Worm (Caenorhabditis elegans) whole organism, mixed stage, embryonic: ENCODE measurements around the gene hif-1.

Experiments
- M03D4.4 ChIP-seq: sonication (generic microtip); optimal IDR thresholded peaks from 2 replicates; lab custom pipeline; 2017; ENCODE audit warnings: mild to moderate bottlenecking, missing genetic modification characterization, missing compliant biosample characterization
- bed-3 ChIP-seq: fragments of 200-800 bp; sonication (Bioruptor generic); optimal IDR thresholded peaks from 3 replicates; lab custom pipeline; 2018; ENCODE audit warnings: mild to moderate bottlenecking, missing genetic modification characterization, moderate library complexity, missing compliant biosample characterization
- ceh-39 ChIP-seq: fragments of 150-350 bp; optimal IDR thresholded peaks from 2 replicates; lab custom pipeline; 2014; ENCODE audit warnings: missing biosample characterization, missing genetic modification characterization
- ceh-43 ChIP-seq: fragments of 200-800 bp; sonication (Bioruptor generic); optimal IDR thresholded peaks from 2 replicates; lab custom pipeline; 2018; ENCODE audit warnings: mild to moderate bottlenecking, missing genetic modification characterization, moderate library complexity, missing compliant biosample characterization
- ceh-83 ChIP-seq: fragments of 200-800 bp; sonication (Bioruptor generic); optimal IDR thresholded peaks from 2 replicates; lab custom pipeline; 2018; ENCODE audit warnings: mild to moderate bottlenecking, missing genetic modification characterization, missing compliant biosample characterization
- ces-1 ChIP-seq: fragments of 150-350 bp; optimal IDR thresholded peaks from 2 replicates; lab custom pipeline; 2014; ENCODE audit warnings: missing biosample characterization, missing genetic modification reagents, missing genetic modification characterization
- cnd-1 ChIP-seq: fragments of 200-800 bp; sonication (Bioruptor generic); optimal IDR thresholded peaks from 2 replicates; lab custom pipeline; 2018; ENCODE audit warnings: mild to moderate bottlenecking, missing genetic modification characterization, missing compliant biosample characterization
- drap-1 ChIP-seq: fragments of 200-800 bp; sonication (Bioruptor generic); optimal IDR thresholded peaks from 3 replicates; lab custom pipeline; 2018; ENCODE audit warnings: mild to moderate bottlenecking, missing genetic modification characterization, missing compliant biosample characterization
- flh-1 ChIP-seq: fragments of 200-800 bp; sonication (Bioruptor generic); optimal IDR thresholded peaks from 2 replicates; lab custom pipeline; 2018; ENCODE audit warnings: mild to moderate bottlenecking, missing genetic modification characterization, moderate library complexity, missing compliant biosample characterization
- ham-2 ChIP-seq: fragments of 200-800 bp; sonication (Bioruptor generic); optimal IDR thresholded peaks from 2 replicates; lab custom pipeline; 2018; ENCODE audit warnings: mild to moderate bottlenecking, missing genetic modification characterization, missing compliant biosample characterization
- hlh-1 ChIP-seq: fragments of 150-350 bp; optimal IDR thresholded peaks from 2 replicates; lab custom pipeline; 2014; ENCODE audit warnings: missing biosample characterization, missing genetic modification reagents, missing genetic modification characterization
- lin-13 ChIP-seq: fragments of 150-350 bp; optimal IDR thresholded peaks from 2 replicates; lab custom pipeline; 2014; ENCODE audit warnings: missing biosample characterization, missing genetic modification characterization
- lin-32 ChIP-seq: fragments of 200-800 bp; sonication (Bioruptor generic); optimal IDR thresholded peaks from 2 replicates; lab custom pipeline; 2018; ENCODE audit warnings: mild to moderate bottlenecking, missing genetic modification characterization, missing compliant biosample characterization
- lsy-2 ChIP-seq: fragments of 150-350 bp; optimal IDR thresholded peaks from 2 replicates; lab custom pipeline; 2014; ENCODE audit warnings: missing biosample characterization, missing genetic modification characterization
- mab-5 ChIP-seq: fragments of 150-350 bp; optimal IDR thresholded peaks from 2 replicates; lab custom pipeline; 2014; ENCODE audit warnings: missing biosample characterization, missing genetic modification characterization
- mep-1 ChIP-seq: fragments of 150-350 bp; optimal IDR thresholded peaks from 2 replicates; lab custom pipeline; 2017; ENCODE audit warnings: missing biosample characterization, missing genetic modification reagents, missing genetic modification characterization, inconsistent platforms
- mls-2 ChIP-seq: sonication (generic microtip); optimal IDR thresholded peaks from 2 replicates; lab custom pipeline; 2016; ENCODE audit warnings: mild to moderate bottlenecking, missing genetic modification characterization, moderate library complexity, missing compliant biosample characterization
- nhr-12 ChIP-seq: fragments of 150-350 bp; optimal IDR thresholded peaks from 2 replicates; lab custom pipeline; 2014; ENCODE audit warnings: missing biosample characterization, missing genetic modification characterization
- nhr-2 ChIP-seq: fragments of 150-350 bp; optimal IDR thresholded peaks from 2 replicates; lab custom pipeline; 2014; ENCODE audit warnings: missing biosample characterization, missing genetic modification characterization
- nhr-76 ChIP-seq: sonication (generic microtip); optimal IDR thresholded peaks from 2 replicates; lab custom pipeline; 2017; ENCODE audit warnings: missing biosample characterization, missing genetic modification characterization
- pha-4 ChIP-seq: fragments of 150-350 bp; optimal IDR thresholded peaks from 2 replicates; lab custom pipeline; 2018; ENCODE audit warnings: missing biosample characterization, missing genetic modification reagents, missing genetic modification characterization
- sem-2 ChIP-seq: fragments of 200-800 bp; sonication (Bioruptor generic); optimal IDR thresholded peaks from 2 replicates; lab custom pipeline; 2018; ENCODE audit warnings: mild to moderate bottlenecking, missing genetic modification characterization, missing compliant biosample characterization
- snpc-4 ChIP-seq: fragments of 150-350 bp; optimal IDR thresholded peaks from 2 replicates; lab custom pipeline; 2014; ENCODE audit warnings: missing biosample characterization, missing genetic modification characterization
- unc-120 ChIP-seq: sonication (generic microtip); optimal IDR thresholded peaks from 2 replicates; lab custom pipeline; 2017; ENCODE audit warnings: missing genetic modification characterization, missing compliant biosample characterization; ENCODE audit not compliant: poor library complexity, severe bottlenecking
- unc-39 ChIP-seq: fragments of 150-350 bp; optimal IDR thresholded peaks from 2 replicates; lab custom pipeline; 2014; ENCODE audit warnings: missing biosample characterization, missing genetic modification characterization
- unc-62 ChIP-seq: fragments of 150-350 bp; optimal IDR thresholded peaks from 2 replicates; lab custom pipeline; 2014; ENCODE audit warnings: missing biosample characterization, missing genetic modification reagents, missing genetic modification characterization
- ztf-11 ChIP-seq: fragments of 150-350 bp; optimal IDR thresholded peaks from 2 replicates; lab custom pipeline; 2014; ENCODE audit warnings: missing biosample characterization, missing genetic modification characterization

hif-1 gene

ce11 chrV:20780400-20780799, at the start of gene hif-1:
Gene hif-1 (plus strand): TSS chrV:20780407.
- TF ChIP-seq cnd-1 (tag; lab: Kevin White, UChicago): no peak
- no peak for TF ChIP-seq lin-13 (tag; lab: Kevin White, UChicago)
- TF ChIP-seq ceh-83: no peak
- TF ChIP-seq ztf-11 (tag; lab: Kevin White, UChicago): no peak
- no peak for TF ChIP-seq nhr-12 (tag; lab: Kevin White, UChicago)
- TF ChIP-seq bed-3 (GFP tag; lab: Kevin White, UChicago): no peak
- no peak for TF ChIP-seq sem-2 (GFP tag; lab: Kevin White, UChicago)
- no peak for TF ChIP-seq mep-1

ce11 chrV:20731787-20732186, 48.4 kb upstream of the hif-1 start, which contains the start of gene srxa-1:
Gene srxa-1 (plus strand): TSS chrV:20732087.
- TF ChIP-seq unc-62 (GFP tag; lab: Kevin White, UChicago) (no peak), ham-2 (GFP tag; lab: Kevin White, UChicago) (no peak), hlh-1 (tag; lab: Kevin White, UChicago) (no peak), lin-32 (GFP tag; lab: Kevin White, UChicago) (no peak), mep-1 (no peak), flh-1 (no peak)

DNA sequence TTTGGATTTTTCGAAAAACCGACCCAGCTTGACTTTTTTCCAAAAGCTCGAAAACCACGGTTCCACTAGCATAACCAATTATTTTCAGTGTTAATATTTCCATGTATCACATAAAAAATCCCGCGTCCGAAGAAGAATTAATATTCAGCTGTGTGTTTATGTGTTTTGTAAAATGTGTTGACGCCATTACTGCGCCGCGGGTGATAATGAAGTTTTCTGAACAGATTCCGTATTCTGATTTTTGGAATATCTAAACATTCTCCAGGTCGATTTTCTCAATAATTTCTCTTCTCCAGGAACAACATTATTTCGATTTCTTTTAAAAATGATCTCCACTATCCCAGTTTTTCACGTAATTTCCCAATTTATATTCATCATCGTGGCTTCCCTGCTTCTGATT, 45.5 kb upstream of the hif-1 start, which contains the start of gene srxa-6:
Gene srxa-6 (plus strand): TSS at position 301 of the 400 bp plus-strand sequence.
- no peak for TF ChIP-seq cnd-1 (tag; lab: Kevin White, UChicago)
- no peak for TF ChIP-seq drap-1
- no peak for TF ChIP-seq ztf-11 (tag; lab: Kevin White, UChicago)
- TF ChIP-seq ceh-43: no peak
- no peak for TF ChIP-seq unc-62 (GFP tag; lab: Kevin White, UChicago)
- no peak for TF ChIP-seq mls-2 (tag; lab: Kevin White, UChicago)
- no peak for TF ChIP-seq mab-5 (tag; lab: Kevin White, UChicago)
- no peak for TF ChIP-seq unc-120 (tag; lab: Kevin White, UChicago)
- no peak for TF ChIP-seq ceh-39 (tag; lab: Kevin White, UChicago)
- TF ChIP-seq bed-3 (GFP tag; lab: Kevin White, UChicago): no peak
- no peak for TF ChIP-seq snpc-4 (tag; lab: Kevin White, UChicago)
- no peak for TF ChIP-seq nhr-12 (tag; lab: Kevin White, UChicago)
- TF ChIP-seq pha-4 (tag; lab: Kevin White, UChicago): no peak
- no peak for TF ChIP-seq lsy-2
- TF ChIP-seq nhr-76 (tag; lab: Kevin White, UChicago): no peak
- no peak for TF ChIP-seq ceh-83
- no peak for TF ChIP-seq M03D4.4 (tag; lab: Kevin White, UChicago)

DNA sequence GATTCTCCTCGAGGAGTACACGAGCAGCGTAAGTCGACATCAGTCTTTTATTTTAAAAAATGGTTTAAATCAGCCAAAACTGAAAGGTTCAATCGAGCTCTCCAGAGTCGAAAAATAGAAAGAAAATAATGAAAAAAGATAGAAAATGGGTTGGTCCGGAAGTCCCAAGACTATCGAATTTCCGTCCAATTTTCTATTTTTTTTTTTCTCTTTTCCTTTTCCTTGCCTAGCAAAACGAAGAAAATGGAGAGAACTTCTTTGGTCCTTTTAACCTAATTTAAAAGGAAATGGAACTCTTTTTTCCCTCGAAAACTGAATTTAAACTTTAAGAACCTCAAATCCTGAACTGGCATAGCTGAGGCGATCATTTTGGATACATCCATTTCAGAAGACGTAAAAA, 40.8 kb upstream of the hif-1 start:
- TF ChIP-seq ces-1: peak; percentile 64
- TF ChIP-seq nhr-76 (tag; lab: Kevin White, UChicago): no peak

ce11 chrV:20744290-20744837, 35.8 kb upstream of the hif-1 start, which contains the start of gene dnj-25:
Gene dnj-25 (minus strand): TSS chrV:20744346.
- TF ChIP-seq flh-1: no peak
- TF ChIP-seq nhr-2 (tag; lab: Kevin White, UChicago): no peak
- TF ChIP-seq nhr-12 (tag; lab: Kevin White, UChicago): no peak
- TF ChIP-seq ceh-39 (tag; lab: Kevin White, UChicago): no peak
- TF ChIP-seq mep-1: peak; percentile 29
- no peak for TF ChIP-seq drap-1
- no peak for TF ChIP-seq ces-1
- peak; percentile 9 for TF ChIP-seq hlh-1 (tag; lab: Kevin White, UChicago)
- no peak for TF ChIP-seq mab-5 (tag; lab: Kevin White, UChicago)
- TF ChIP-seq lsy-2: no peak
- no peak for TF ChIP-seq nhr-76 (tag; lab: Kevin White, UChicago)
- no peak for TF ChIP-seq pha-4 (tag; lab: Kevin White, UChicago)
- no peak for TF ChIP-seq lin-13 (tag; lab: Kevin White, UChicago)

DNA sequence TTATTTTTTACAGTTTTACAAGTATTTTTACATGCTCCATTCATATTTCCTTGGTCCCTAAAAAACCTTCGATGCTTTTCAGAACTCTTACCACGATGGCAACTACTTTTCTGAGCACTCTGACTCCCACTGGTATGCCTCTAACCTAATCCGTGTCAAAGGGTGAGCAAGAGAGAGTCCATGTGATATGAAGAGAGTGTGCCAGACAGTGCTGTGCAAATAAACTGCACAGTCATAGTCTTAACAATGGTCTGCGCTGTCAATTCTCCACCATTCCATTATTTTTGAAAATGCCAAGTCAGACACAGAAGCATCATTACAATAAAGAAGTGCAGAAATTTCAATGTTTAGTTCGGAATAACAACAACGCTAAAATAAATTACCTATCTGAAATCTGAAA, 34.9 kb upstream of the hif-1 start:
- TF ChIP-seq pha-4 (tag; lab: Kevin White, UChicago): peak; percentile 98
- TF ChIP-seq unc-39 (tag; lab: Kevin White, UChicago): no peak
